Fruit fly (Drosophila melanogaster) whole organism, embryonic: Measurements from ENCODE around the gene kay.
A peak's percentile ranks its signal among the peaks of the same experiment; 100 is the strongest.

Experiments
- ATbp ChIP-seq: fragments of 200-800 bp; sonication (Bioruptor generic); optimal IDR thresholded peaks from 2 replicates; lab custom pipeline; 2017; ENCODE audit warnings: missing biosample characterization, mild to moderate bottlenecking, missing genetic modification characterization, missing genetic modification reagents
- Abd-B ChIP-seq: fragments of 200-800 bp; sonication (Bioruptor generic); optimal IDR thresholded peaks from 2 replicates; lab custom pipeline; 2018; ENCODE audit warnings: missing biosample characterization, mild to moderate bottlenecking, missing genetic modification characterization, moderate library complexity
- Bgb ChIP-seq: fragments of 200-800 bp; sonication (Bioruptor generic); IDR thresholded peaks from 2 replicates; pipeline ENCODE4 v1.3.6; 2022; ENCODE audit warnings: missing biosample characterization, missing genetic modification characterization; ENCODE audit not compliant: partially characterized antibody
- BtbVII ChIP-seq: fragments of 200-800 bp; sonication (Bioruptor generic); optimal IDR thresholded peaks from 3 replicates; lab custom pipeline; 2017; ENCODE audit warnings: missing biosample characterization, mild to moderate bottlenecking, missing genetic modification characterization
- Bteb2 ChIP-seq: fragments of 200-800 bp; sonication (Bioruptor generic); optimal IDR thresholded peaks from 2 replicates; lab custom pipeline; 2016; ENCODE audit warnings: missing biosample characterization, missing genetic modification characterization
- CG12236 ChIP-seq: fragments of 200-800 bp; sonication (Bioruptor generic); optimal IDR thresholded peaks from 2 replicates; lab custom pipeline; 2016; ENCODE audit warnings: missing biosample characterization, missing genetic modification characterization
- CG13775 ChIP-seq: fragments of 200-800 bp; sonication (Bioruptor generic); optimal IDR thresholded peaks from 3 replicates; lab custom pipeline; 2017; ENCODE audit warnings: missing biosample characterization, mild to moderate bottlenecking, missing genetic modification characterization
- CG14860 ChIP-seq: fragments of 200-800 bp; sonication (Bioruptor generic); IDR thresholded peaks from 3 replicates; pipeline ENCODE4 v1.3.6; 2022; ENCODE audit warnings: missing biosample characterization, missing genetic modification characterization; ENCODE audit not compliant: partially characterized antibody
- CG15601 ChIP-seq: fragments of 200-800 bp; sonication (Bioruptor generic); optimal IDR thresholded peaks from 3 replicates; lab custom pipeline; 2019; ENCODE audit warnings: missing biosample characterization, mild to moderate bottlenecking, missing genetic modification characterization, moderate library complexity
- CG16813 ChIP-seq: fragments of 200-800 bp; sonication (Bioruptor generic); IDR thresholded peaks from 3 replicates; pipeline ENCODE4 v1.3.6; 2022; ENCODE audit warnings: missing biosample characterization, missing genetic modification characterization; ENCODE audit not compliant: partially characterized antibody
- CG17912 ChIP-seq: fragments of 200-800 bp; sonication (Bioruptor generic); optimal IDR thresholded peaks from 2 replicates; lab custom pipeline; 2018; ENCODE audit warnings: missing biosample characterization, mild to moderate bottlenecking, missing genetic modification characterization
- CG18011 ChIP-seq: fragments of 200-800 bp; sonication (Bioruptor generic); optimal IDR thresholded peaks from 2 replicates; lab custom pipeline; 2017; ENCODE audit warnings: missing biosample characterization, missing genetic modification characterization, mild to moderate bottlenecking, moderate library complexity, missing genotype
- CG18262 ChIP-seq: fragments of 200-800 bp; optimal IDR thresholded peaks from 3 replicates; lab custom pipeline; 2019; ENCODE audit warnings: missing biosample characterization, mild to moderate bottlenecking, missing genetic modification characterization, moderate library complexity
- CG30020 ChIP-seq: fragments of 200-800 bp; optimal IDR thresholded peaks from 2 replicates; lab custom pipeline; 2019; ENCODE audit warnings: missing biosample characterization, mild to moderate bottlenecking, missing genetic modification characterization, moderate library complexity
- CG33557 ChIP-seq: fragments of 200-800 bp; sonication (Bioruptor generic); optimal IDR thresholded peaks from 2 replicates; lab custom pipeline; 2019; ENCODE audit warnings: missing biosample characterization, mild to moderate bottlenecking, missing genetic modification characterization, moderate library complexity
- CG3838 ChIP-seq: fragments of 200-800 bp; sonication (Bioruptor generic); optimal IDR thresholded peaks from 3 replicates; lab custom pipeline; 2016; ENCODE audit warnings: missing biosample characterization, missing genetic modification characterization
- CG4328 ChIP-seq: fragments of 200-800 bp; sonication (Bioruptor generic); optimal IDR thresholded peaks from 3 replicates; lab custom pipeline; 2017; ENCODE audit warnings: missing biosample characterization, missing genetic modification reagents, missing genetic modification characterization
- CG4730 ChIP-seq: fragments of 200-800 bp; sonication (Bioruptor generic); IDR thresholded peaks from 2 replicates; pipeline ENCODE4 v1.3.6; 2022; ENCODE audit warnings: missing biosample characterization, missing genetic modification characterization
- CG6765 ChIP-seq: fragments of 200-800 bp; sonication (Bioruptor generic); optimal IDR thresholded peaks from 3 replicates; lab custom pipeline; 2017; ENCODE audit warnings: missing biosample characterization, mild to moderate bottlenecking, missing genetic modification characterization
- CG7271 ChIP-seq: fragments of 200-800 bp; sonication (Bioruptor generic); optimal IDR thresholded peaks from 2 replicates; lab custom pipeline; 2018; ENCODE audit warnings: missing biosample characterization, mild to moderate bottlenecking, missing genetic modification characterization, moderate library complexity
- CG8924 ChIP-seq: fragments of 200-800 bp; optimal IDR thresholded peaks from 3 replicates; lab custom pipeline; 2019; ENCODE audit warnings: missing biosample characterization, mild to moderate bottlenecking, missing genetic modification characterization, moderate library complexity
- CG9817 ChIP-seq: fragments of 200-800 bp; sonication (Bioruptor generic); optimal IDR thresholded peaks from 2 replicates; lab custom pipeline; 2018; ENCODE audit warnings: missing biosample characterization, mild to moderate bottlenecking, missing genetic modification characterization, moderate library complexity
- Ets65A ChIP-seq: fragments of 200-800 bp; sonication (Bioruptor generic); peaks from one replicate; lab custom pipeline; 2016; ENCODE audit warnings: missing biosample characterization, missing genetic modification characterization
- Hmr ChIP-seq: fragments of 200-800 bp; sonication (Bioruptor generic); optimal IDR thresholded peaks from 3 replicates; lab custom pipeline; 2017; ENCODE audit warnings: mild to moderate bottlenecking, missing biosample characterization, missing genetic modification reagents, missing genetic modification characterization
- Max ChIP-seq: fragments of 200-800 bp; sonication (Bioruptor generic); optimal IDR thresholded peaks from 2 replicates; lab custom pipeline; 2016; ENCODE audit warnings: missing biosample characterization, mild to moderate bottlenecking, missing genetic modification characterization
- Med ChIP-seq: fragments of 200-800 bp; sonication (Bioruptor generic); peaks from one replicate; lab custom pipeline; 2016; ENCODE audit warnings: missing biosample characterization, missing genetic modification characterization, mild to moderate bottlenecking, inconsistent platforms, moderate library complexity
- Mes4 ChIP-seq: fragments of 200-800 bp; sonication (Bioruptor generic); optimal IDR thresholded peaks from 2 replicates; lab custom pipeline; 2016; ENCODE audit warnings: missing biosample characterization, missing genetic modification characterization
- NC2α ChIP-seq: fragments of 200-800 bp; sonication (Bioruptor generic); optimal IDR thresholded peaks from 2 replicates; lab custom pipeline; 2016; ENCODE audit warnings: missing biosample characterization, missing genetic modification characterization
- Opbp ChIP-seq: fragments of 200-800 bp; sonication (Bioruptor generic); IDR thresholded peaks from 3 replicates; pipeline ENCODE4 v1.3.6; 2022; ENCODE audit warnings: missing biosample characterization, missing genetic modification characterization; ENCODE audit not compliant: partially characterized antibody
- Pdp1 ChIP-seq, 2 experiments: fragments of 200-800 bp; sonication (Bioruptor generic); optimal IDR thresholded peaks; 3 replicates each; lab custom pipeline; 2016; ENCODE audit warnings: missing biosample characterization in 2 of 2, missing genetic modification characterization in 2 of 2, mild to moderate bottlenecking in 1 of 2, moderate library complexity in 1 of 2
- Ptx1 ChIP-seq: fragments of 200-800 bp; sonication (Bioruptor generic); IDR thresholded peaks from 2 replicates; pipeline ENCODE4 v1.3.6; 2022; ENCODE audit warnings: missing biosample characterization, missing genetic modification characterization
- Sry-β ChIP-seq: fragments of 200-800 bp; sonication (Bioruptor generic); optimal IDR thresholded peaks from 2 replicates; lab custom pipeline; 2018; ENCODE audit warnings: missing biosample characterization, mild to moderate bottlenecking, missing genetic modification characterization, moderate library complexity
- Sry-δ ChIP-seq: fragments of 200-800 bp; sonication (Bioruptor generic); optimal IDR thresholded peaks from 2 replicates; lab custom pipeline; 2016; ENCODE audit warnings: missing biosample characterization, missing genetic modification characterization
- YL-1 ChIP-seq: fragments of 200-800 bp; sonication (Bioruptor generic); optimal IDR thresholded peaks from 3 replicates; lab custom pipeline; 2017; ENCODE audit warnings: missing biosample characterization, mild to moderate bottlenecking, missing genetic modification characterization
- corto ChIP-seq: fragments of 200-800 bp; sonication (Bioruptor generic); optimal IDR thresholded peaks from 2 replicates; lab custom pipeline; 2016; ENCODE audit warnings: missing biosample characterization, mild to moderate bottlenecking, missing genetic modification characterization, moderate library complexity
- dysf ChIP-seq: fragments of 200-800 bp; sonication (Bioruptor generic); IDR thresholded peaks from 3 replicates; pipeline ENCODE4 v1.3.6; 2022; ENCODE audit warnings: missing biosample characterization, missing genetic modification characterization
- ewg ChIP-seq: fragments of 200-800 bp; sonication (Bioruptor generic); optimal IDR thresholded peaks from 3 replicates; lab custom pipeline; 2017; ENCODE audit warnings: mild to moderate bottlenecking, missing biosample characterization, missing genetic modification reagents, missing genetic modification characterization
- ftz-f1 ChIP-seq: fragments of 200-800 bp; sonication (Bioruptor generic); optimal IDR thresholded peaks from 2 replicates; lab custom pipeline; 2016; ENCODE audit warnings: missing biosample characterization, missing genetic modification characterization
- hb ChIP-seq: fragments of 200-800 bp; sonication (Bioruptor generic); IDR thresholded peaks from 3 replicates; pipeline ENCODE4 v1.3.6; 2022; ENCODE audit warnings: missing biosample characterization, missing genetic modification characterization; ENCODE audit not compliant: partially characterized antibody
- insv ChIP-seq, 2 experiments: fragments of 200-800 bp; sonication (Bioruptor generic); optimal IDR thresholded peaks; 3 replicates each; lab custom pipeline; 2016 to 2018; ENCODE audit warnings: missing biosample characterization in 2 of 2, missing genetic modification characterization in 2 of 2
- kah ChIP-seq: fragments of 200-800 bp; sonication (Bioruptor generic); optimal IDR thresholded peaks from 2 replicates; lab custom pipeline; 2018; ENCODE audit warnings: missing biosample characterization, mild to moderate bottlenecking, missing genetic modification characterization
- lmd ChIP-seq: fragments of 200-800 bp; sonication (Bioruptor generic); IDR thresholded peaks from 2 replicates; pipeline ENCODE4 v1.3.6; 2022; ENCODE audit warnings: missing biosample characterization, missing genetic modification characterization
- row ChIP-seq: fragments of 200-800 bp; sonication (Bioruptor generic); IDR thresholded peaks from 3 replicates; pipeline ENCODE4 v1.3.6; 2022; ENCODE audit warnings: missing biosample characterization, missing genetic modification characterization
- slbo ChIP-seq: fragments of 200-800 bp; sonication (Bioruptor generic); IDR thresholded peaks from 2 replicates; pipeline ENCODE4 v1.3.6; 2022; ENCODE audit warnings: missing biosample characterization, missing genetic modification characterization
- tin ChIP-seq: fragments of 200-800 bp; sonication (Bioruptor generic); optimal IDR thresholded peaks from 3 replicates; lab custom pipeline; 2016; ENCODE audit warnings: missing biosample characterization, missing genetic modification characterization
- tio ChIP-seq: fragments of 200-800 bp; sonication (Bioruptor generic); optimal IDR thresholded peaks from 2 replicates; lab custom pipeline; 2017; ENCODE audit warnings: missing biosample characterization, missing genetic modification characterization, inconsistent platforms
- unpg ChIP-seq: fragments of 200-800 bp; sonication (Bioruptor generic); optimal IDR thresholded peaks from 3 replicates; lab custom pipeline; 2018; ENCODE audit warnings: missing biosample characterization, mild to moderate bottlenecking, missing genetic modification characterization, moderate library complexity
- vfl ChIP-seq: fragments of 200-800 bp; sonication (Bioruptor generic); optimal IDR thresholded peaks from 2 replicates; lab custom pipeline; 2016; ENCODE audit warnings: missing biosample characterization, missing genetic modification characterization

Gene kay

DNA sequence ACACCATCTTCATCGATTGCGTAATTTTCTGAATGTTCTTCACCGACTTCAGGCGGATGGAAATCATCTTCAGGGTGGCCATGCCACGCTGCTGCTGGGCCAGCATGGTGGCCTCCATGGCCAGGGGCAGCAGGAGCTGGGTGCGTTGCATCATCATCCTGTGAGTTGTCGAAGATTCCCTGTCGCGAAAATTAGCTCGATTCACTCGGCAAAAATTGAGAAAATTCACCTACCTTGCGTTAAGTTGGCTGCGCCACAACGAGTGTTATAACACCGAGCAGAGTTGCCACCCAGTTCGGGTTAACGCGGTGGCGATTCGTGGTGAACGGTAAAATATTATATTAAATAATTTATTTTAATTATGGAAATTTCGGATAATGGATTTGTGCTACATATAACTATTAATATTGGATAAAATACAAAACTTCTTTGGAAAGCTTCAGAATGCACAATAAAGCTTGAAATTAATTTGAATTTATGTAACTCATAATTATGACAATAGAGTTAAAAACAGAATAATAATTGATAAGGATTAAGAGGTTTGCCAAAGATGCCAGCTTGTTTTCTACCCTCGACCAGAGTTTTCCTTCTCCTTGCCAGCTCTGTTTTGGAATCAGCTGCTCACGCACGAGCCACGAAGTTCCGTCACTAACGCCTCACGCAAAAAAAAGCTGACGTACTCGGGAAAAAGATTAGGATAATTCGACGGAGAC lies 17.0 kb upstream of the kay start, which contains the start of the genes ATPsyngamma and yata:
Gene ATPsyngamma, minus strand, starts transcription at position 573 of the 713 bp plus-strand sequence.
Gene yata, plus strand, starts transcription at position 629 of the 713 bp plus-strand sequence.
- TF ChIP-seq CG15601 (tag; lab: Kevin White, UChicago) (peak; percentile 57), Opbp (peak; percentile 99), Max (peak; percentile 27), CG8924 (tag; lab: Kevin White, UChicago) (peak; percentile 57), BtbVII (GFP tag; lab: Kevin White, UChicago) (no peak), Bgb (GFP tag; lab: Robert Waterston, UW) (peak; percentile 77), slbo (GFP tag; lab: Robert Waterston, UW) (peak; percentile 64), CG12236 (GFP tag; lab: Kevin White, UChicago) (no peak), CG3838 (GFP tag; lab: Kevin White, UChicago) (no peak), CG30020 (tag; lab: Kevin White, UChicago) (peak; percentile 42), dysf (GFP tag; lab: Robert Waterston, UW) (peak; percentile 19; the same call in 1 of the 3 replicates), vfl (GFP tag; lab: Kevin White, UChicago) (no peak), row (peak; percentile 86), CG9817 (tag; lab: Kevin White, UChicago) (peak; percentile 37), CG4730 (GFP tag; lab: Robert Waterston, UW) (no peak), CG17912 (GFP tag; lab: Kevin White, UChicago) (peak; percentile 20), ATbp (GFP tag; lab: Kevin White, UChicago) (peak; percentile 4), YL-1 (peak; percentile 92), Hmr (GFP tag; lab: Kevin White, UChicago) (no peak), Bteb2 (GFP tag; lab: Kevin White, UChicago) (no peak), CG18262 (tag; lab: Kevin White, UChicago) (peak; percentile 36), CG7271 (tag; lab: Kevin White, UChicago) (peak; percentile 18), tio (GFP tag; lab: Kevin White, UChicago) (no peak), ftz-f1 (GFP tag; lab: Kevin White, UChicago) (no peak), insv (GFP tag; optimal IDR thresholded peaks at IDR 0.05; lab: Kevin White, UChicago) (peak in 1 of 2 experiments; percentile 30), NC2α (GFP tag; lab: Kevin White, UChicago) (no peak), CG13775 (GFP tag; lab: Kevin White, UChicago) (peak; percentile 14), CG4328 (GFP tag; lab: Kevin White, UChicago) (peak; percentile 43), Pdp1 (GFP tag; optimal IDR thresholded peaks at IDR 0.05; lab: Kevin White, UChicago) (peak in 1 of 2 experiments; percentile 99), Ptx1 (peak; percentile 47), CG16813 (GFP tag; lab: Robert Waterston, UW) (peak; percentile 82), hb (GFP tag; lab: Robert Waterston, UW) (peak; percentile 49; the same call in 1 of the 3 replicates), tin (GFP tag; lab: Kevin White, UChicago) (peak; percentile 31), CG6765 (GFP tag; lab: Kevin White, UChicago) (peak; percentile 31), Ets65A (GFP tag; lab: Kevin White, UChicago) (peak; percentile 31), Sry-δ (peak; percentile 81), Abd-B (GFP tag; lab: Kevin White, UChicago) (peak; percentile 63), CG33557 (GFP tag; lab: Kevin White, UChicago) (peak; percentile 43), Sry-β (GFP tag; lab: Kevin White, UChicago) (peak; percentile 41), CG14860 (GFP tag; lab: Robert Waterston, UW) (peak; percentile 22; the same call in 1 of the 3 replicates), kah (GFP tag; lab: Kevin White, UChicago) (no peak), corto (no peak), CG18011 (GFP tag; lab: Kevin White, UChicago) (peak; percentile 84), ewg (GFP tag; lab: Kevin White, UChicago) (peak; percentile 11), lmd (peak; percentile 39; the same call in 1 of the 2 replicates), Mes4 (no peak), unpg (GFP tag; lab: Kevin White, UChicago) (peak; percentile 35), Med (peak; percentile 6)
